Fruit fly (Drosophila melanogaster) whole organism, prepupa: ENCODE measurements around the gene CG13288.

ENCODE experiments used
- CG4318 ChIP-seq: fragments of 200-800 bp; sonication (Bioruptor generic); optimal IDR thresholded peaks from 3 replicates; lab custom pipeline; 2017; ENCODE audit warnings: missing biosample characterization, mild to moderate bottlenecking, missing genetic modification characterization
- CG8119 ChIP-seq: fragments of 200-800 bp; sonication (Bioruptor generic); IDR thresholded peaks from 3 replicates; pipeline ENCODE4 v1.3.6; 2022; ENCODE audit warnings: missing biosample characterization, missing genetic modification characterization
- Met ChIP-seq: fragments of 200-800 bp; sonication (Bioruptor generic); optimal IDR thresholded peaks from 3 replicates; lab custom pipeline; 2016; ENCODE audit warnings: missing biosample characterization, missing genetic modification characterization
- Smox ChIP-seq: fragments of 200-800 bp; sonication (Bioruptor generic); optimal IDR thresholded peaks from 3 replicates; lab custom pipeline; 2016; ENCODE audit warnings: missing biosample characterization, missing genetic modification characterization

DNA sequence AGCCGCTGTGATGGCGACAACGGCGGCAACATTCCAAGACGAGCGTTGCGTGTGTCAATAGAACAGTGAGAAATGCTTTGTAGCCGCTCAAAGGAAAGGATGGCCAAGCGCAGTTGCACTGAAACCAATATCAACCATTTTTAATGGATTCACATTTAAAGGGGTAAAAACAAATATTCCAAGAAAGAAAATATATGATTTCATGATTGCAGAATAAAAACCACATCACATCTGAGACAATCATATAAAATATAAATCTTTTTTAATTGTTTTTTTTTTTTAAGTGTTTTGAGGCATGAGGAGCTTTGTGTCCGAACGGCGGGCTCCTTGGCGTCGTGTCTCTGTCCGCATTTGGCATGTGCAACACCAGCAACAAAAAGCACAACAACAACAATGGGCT, 33.9 kb downstream of the CG13288 start:
- TF ChIP-seq Smox (GFP tag; lab: Kevin White, UChicago), result no peak
- TF ChIP-seq Met (GFP tag; lab: Kevin White, UChicago), result peak; percentile 6
- peak; percentile 53; the same call in 2 of the 3 replicates for TF ChIP-seq CG8119 (GFP tag; lab: Robert Waterston, UW)
- no peak for TF ChIP-seq CG4318 (GFP tag; lab: Kevin White, UChicago)
